Worm (Caenorhabditis elegans): ENCODE results near the gene flp-32.

Gene flp-32

ce11 chrX:15407631-15408030 is 26.0 kb upstream of the flp-32 start, which contains the start of gene psa-3:
Gene psa-3 (plus strand): TSS chrX:15407931.
- TF ChIP-seq lsy-2 (tag; optimal IDR thresholded peaks at IDR 0.05) (no peak), lin-11 (tag; optimal IDR thresholded peaks at IDR 0.05) (no peak), nhr-6 (tag; optimal IDR thresholded peaks at IDR 0.05) (no peak), nhr-12 (tag; optimal IDR thresholded peaks at IDR 0.05) (no peak), mbf-1 (tag; optimal IDR thresholded peaks at IDR 0.05) (no peak)

DNA sequence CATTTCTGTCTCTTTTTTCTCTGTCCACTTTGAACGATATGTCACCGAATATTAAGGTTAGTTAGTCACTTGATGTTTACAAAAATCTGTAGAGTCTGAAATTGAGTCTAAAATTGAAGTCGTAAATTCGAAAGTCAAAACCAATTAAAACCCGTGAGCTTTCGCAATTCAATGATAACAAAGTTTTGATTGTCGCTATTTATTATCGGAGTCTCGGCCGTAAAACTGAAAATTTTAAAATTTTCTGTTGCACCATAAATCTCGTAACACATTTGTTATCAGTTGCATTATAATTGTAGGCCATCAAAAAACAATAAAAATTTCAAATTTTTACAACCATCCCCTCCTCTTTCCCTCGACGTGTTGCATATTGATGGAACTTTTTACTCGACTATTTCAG is 25.0 kb upstream of the flp-32 start:
- TF ChIP-seq fos-1 (tag; optimal IDR thresholded peaks at IDR 0.05), result peak; percentile 49
- no peak for TF ChIP-seq nhr-237 (tag; optimal IDR thresholded peaks at IDR 0.05)
- TF ChIP-seq blmp-1 (tag; optimal IDR thresholded peaks at IDR 0.05; ENCODE audit: insufficient read depth), result no peak

ce11 chrX:15415226-15415625 is 18.4 kb upstream of the flp-32 start, which contains the start of gene pqn-36:
Gene pqn-36 (minus strand): TSS chrX:15415493.
- peak; percentile 3 for TF ChIP-seq F13H6.1 (tag; optimal IDR thresholded peaks at IDR 0.05)
- no peak for TF ChIP-seq ceh-82 (tag; optimal IDR thresholded peaks at IDR 0.05)

DNA sequence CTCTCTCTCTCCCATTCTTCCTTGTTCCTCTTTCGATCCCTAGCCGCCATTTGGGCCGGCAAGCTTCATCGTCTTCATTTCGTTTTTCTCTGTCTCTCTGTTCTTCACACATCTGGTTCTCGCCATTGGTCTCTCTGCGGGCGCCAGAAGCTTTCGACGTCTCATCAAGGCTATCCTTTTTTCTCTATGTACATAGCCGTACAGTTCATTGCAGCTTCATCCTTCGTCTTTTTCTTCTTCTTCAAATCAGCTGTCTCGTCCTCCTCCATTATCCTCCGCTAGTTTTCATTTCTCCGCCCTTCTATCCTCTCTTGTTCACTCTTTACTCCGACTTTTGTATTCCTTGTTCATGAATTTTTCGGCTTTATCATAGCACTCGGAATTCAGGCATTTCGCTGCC is 12.9 kb upstream of the flp-32 start, which contains the start of gene F39D8.3:
Gene F39D8.3 (plus strand): TSS at position 301 of the 400 bp plus-strand sequence.
- TF ChIP-seq alr-1 (tag; optimal IDR thresholded peaks at IDR 0.05), result no peak
- TF ChIP-seq Y55F3AM.14 (GFP tag; optimal IDR thresholded peaks at IDR 0.05), result no peak
- TF ChIP-seq mbf-1 (tag; optimal IDR thresholded peaks at IDR 0.05), result no peak
- no peak for TF ChIP-seq zag-1 (tag; optimal IDR thresholded peaks at IDR 0.05)
- no peak for TF ChIP-seq crh-2 (tag; optimal IDR thresholded peaks at IDR 0.05)
- no peak for TF ChIP-seq unc-55 (GFP tag; optimal IDR thresholded peaks at IDR 0.05)
- TF ChIP-seq sem-4 (tag; optimal IDR thresholded peaks at IDR 0.05), result no peak
- no peak for TF ChIP-seq ztf-4 (tag; optimal IDR thresholded peaks at IDR 0.05)
- no peak for TF ChIP-seq unc-62 (GFP tag; optimal IDR thresholded peaks at IDR 0.05)
- TF ChIP-seq ceh-82 (tag; optimal IDR thresholded peaks at IDR 0.05), result no peak
- no peak for TF ChIP-seq ama-1 (optimal IDR thresholded peaks at IDR 0.05)
- TF ChIP-seq peb-1 (tag; optimal IDR thresholded peaks at IDR 0.05), result no peak
- no peak for TF ChIP-seq skn-1 (tag; optimal IDR thresholded peaks at IDR 0.05)
- TF ChIP-seq nhr-77 (tag; optimal IDR thresholded peaks at IDR 0.05), result no peak
- TF ChIP-seq ceh-16 (tag; optimal IDR thresholded peaks at IDR 0.05), result no peak
- TF ChIP-seq nhr-21 (tag; optimal IDR thresholded peaks at IDR 0.05), result no peak
- TF ChIP-seq nhr-237 (tag; optimal IDR thresholded peaks at IDR 0.05), result no peak

DNA sequence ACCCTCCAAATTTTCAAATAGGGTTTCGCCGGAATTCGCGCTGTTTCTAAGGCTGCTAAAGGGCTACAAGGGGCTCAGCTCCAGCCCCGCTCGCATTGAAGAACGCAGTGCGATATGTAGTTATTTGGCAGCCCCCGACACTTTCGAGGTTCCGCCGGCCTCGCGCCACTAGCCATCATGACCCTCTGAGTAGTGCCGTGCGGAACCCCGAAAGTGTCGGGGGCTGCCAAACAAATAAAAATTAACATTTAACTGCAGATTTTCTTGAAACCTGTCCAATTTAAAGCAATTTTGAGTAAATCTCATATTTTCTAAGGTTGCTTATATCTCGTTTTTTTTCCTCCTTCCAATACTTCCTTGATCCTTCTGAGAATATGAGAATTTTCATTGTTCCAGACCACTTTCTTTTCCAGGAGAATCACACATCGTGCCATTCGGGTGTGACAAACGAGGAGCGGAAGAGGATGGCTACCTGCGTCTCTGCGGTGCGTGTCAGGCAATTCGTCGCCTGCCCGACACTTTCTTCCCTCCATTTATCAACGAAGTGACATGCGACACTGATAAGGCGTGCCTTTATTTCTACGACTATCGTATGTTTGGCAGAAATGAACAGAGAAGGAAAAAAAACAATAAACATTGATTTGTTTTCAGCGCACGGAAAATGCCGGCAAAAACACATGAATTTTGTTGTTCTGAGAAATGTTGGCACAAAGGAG is 9.7 kb upstream of the flp-32 start:
- TF ChIP-seq mab-5 (tag; optimal IDR thresholded peaks at IDR 0.05), result no peak
- no peak for TF ChIP-seq R02D3.7 (tag; optimal IDR thresholded peaks at IDR 0.05)
- no peak for TF ChIP-seq Y55F3AM.14 (GFP tag; optimal IDR thresholded peaks at IDR 0.05)
- no peak for TF ChIP-seq zag-1 (tag; optimal IDR thresholded peaks at IDR 0.05)
- TF ChIP-seq mdl-1 (tag; optimal IDR thresholded peaks at IDR 0.05), result no peak
- no peak for TF ChIP-seq egl-27 (tag; optimal IDR thresholded peaks at IDR 0.05)
- TF ChIP-seq peb-1 (tag; optimal IDR thresholded peaks at IDR 0.05), result no peak
- no peak for TF ChIP-seq nhr-21 (tag; optimal IDR thresholded peaks at IDR 0.05)
- TF ChIP-seq F13H6.1 (tag; optimal IDR thresholded peaks at IDR 0.05), result no peak
- TF ChIP-seq nhr-10 (tag; optimal IDR thresholded peaks at IDR 0.05), result no peak
- TF ChIP-seq elt-3 (tag; optimal IDR thresholded peaks at IDR 0.05), result no peak
- no peak for TF ChIP-seq sem-4 (tag; optimal IDR thresholded peaks at IDR 0.05)
- no peak for TF ChIP-seq nhr-129 (tag; optimal IDR thresholded peaks at IDR 0.05)
- peak; percentile 24 for TF ChIP-seq sma-9 (GFP tag; optimal IDR thresholded peaks at IDR 0.05)
- TF ChIP-seq sma-9 (tag; optimal IDR thresholded peaks at IDR 0.05), result no peak
- no peak for TF ChIP-seq ztf-4 (tag; optimal IDR thresholded peaks at IDR 0.05)
- no peak for TF ChIP-seq ceh-82 (tag; optimal IDR thresholded peaks at IDR 0.05)
- no peak for TF ChIP-seq C34F6.9 (tag; optimal IDR thresholded peaks at IDR 0.05)
- TF ChIP-seq alr-1 (tag; optimal IDR thresholded peaks at IDR 0.05), result no peak
- peak; percentile 5 for TF ChIP-seq gmeb-1 (tag; optimal IDR thresholded peaks at IDR 0.05)
- TF ChIP-seq skn-1 (tag; optimal IDR thresholded peaks at IDR 0.05), result no peak
- no peak for TF ChIP-seq unc-55 (GFP tag; optimal IDR thresholded peaks at IDR 0.05)
- no peak for TF ChIP-seq snpc-4 (tag; optimal IDR thresholded peaks at IDR 0.05)
- no peak for TF ChIP-seq nhr-77 (tag; optimal IDR thresholded peaks at IDR 0.05)
- TF ChIP-seq lsy-2 (tag; optimal IDR thresholded peaks at IDR 0.05), result no peak
- no peak for TF ChIP-seq nhr-11 (tag; optimal IDR thresholded peaks at IDR 0.05)
- TF ChIP-seq lin-39 (tag; optimal IDR thresholded peaks at IDR 0.05), result no peak
- no peak for TF ChIP-seq lin-13 (GFP tag; optimal IDR thresholded peaks at IDR 0.05)
- no peak for TF ChIP-seq nhr-12 (tag; optimal IDR thresholded peaks at IDR 0.05)
- peak; percentile 39 for TF ChIP-seq sma-3 (GFP tag; optimal IDR thresholded peaks at IDR 0.05)
- peak; percentile 22 for TF ChIP-seq crh-2 (tag; optimal IDR thresholded peaks at IDR 0.05)
- TF ChIP-seq ceh-16 (tag; optimal IDR thresholded peaks at IDR 0.05), result no peak
- TF ChIP-seq ama-1 (optimal IDR thresholded peaks at IDR 0.05), result no peak
- TF ChIP-seq fos-1 (tag; optimal IDR thresholded peaks at IDR 0.05), result peak; percentile 85
- TF ChIP-seq unc-62 (GFP tag; optimal IDR thresholded peaks at IDR 0.05), result no peak
- TF ChIP-seq nhr-23 (tag; optimal IDR thresholded peaks at IDR 0.05), result no peak
